Worm (Caenorhabditis elegans): ENCODE measurements around the gene srlf-2.

DNA sequence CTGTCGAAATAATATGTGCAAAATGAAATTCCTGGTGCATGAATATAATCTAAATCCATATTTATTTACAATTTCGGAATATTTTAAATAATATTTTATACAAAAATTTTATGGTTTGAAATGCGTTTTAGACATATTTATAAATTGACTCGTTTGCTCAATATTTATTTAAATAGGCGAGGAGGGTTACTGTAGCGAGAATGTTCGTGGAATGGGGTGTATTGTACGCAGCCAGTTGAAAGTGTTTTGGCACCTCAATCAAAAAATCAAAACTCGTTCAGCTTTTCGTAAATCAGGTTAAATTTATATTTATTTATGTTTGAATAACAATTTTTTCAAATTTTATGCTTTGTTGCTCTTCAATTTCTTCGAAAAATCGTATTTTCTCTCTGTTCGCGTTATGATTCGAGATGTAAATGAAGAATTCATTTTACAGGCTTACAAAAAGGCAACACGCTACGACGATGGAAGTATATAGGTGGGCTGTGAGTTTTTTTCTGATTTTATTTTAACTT, 48.7 kb downstream of the srlf-2 start, which contains the start of gene hyl-1:
- TF ChIP-seq elt-3 (tag; optimal IDR thresholded peaks at IDR 0.05) (no peak), ztf-11 (tag; optimal IDR thresholded peaks at IDR 0.05) (no peak), ama-1 (optimal IDR thresholded peaks at IDR 0.05) (no peak), nhr-28 (tag; optimal IDR thresholded peaks at IDR 0.05) (no peak), snpc-4 (tag; optimal IDR thresholded peaks at IDR 0.05) (no peak), unc-62 (GFP tag; optimal IDR thresholded peaks at IDR 0.05) (no peak), elt-2 (tag; optimal IDR thresholded peaks at IDR 0.05) (no peak), elt-1 (tag; optimal IDR thresholded peaks at IDR 0.05) (no peak), pha-4 (tag; optimal IDR thresholded peaks at IDR 0.05) (no peak), hmg-11 (tag; optimal IDR thresholded peaks at IDR 0.05) (no peak)
